Worm (Caenorhabditis elegans) whole organism, young adult: ENCODE results near the gene K11H12.8.

Experiments used
- B0336.3 ChIP-seq: fragments of 200-800 bp; sonication (Bioruptor generic); IDR thresholded peaks from 2 replicates; pipeline ENCODE4 v1.3.6; 2022; ENCODE audit warnings: missing genetic modification characterization, missing compliant biosample characterization
- D2030.7 ChIP-seq: fragments of 200-800 bp; sonication (Bioruptor generic); IDR thresholded peaks from 2 replicates; pipeline ENCODE4 v1.3.6; 2022; ENCODE audit warnings: missing genetic modification reagents, missing genetic modification characterization, missing compliant biosample characterization
- F23B12.7 ChIP-seq: sonication (generic microtip); optimal IDR thresholded peaks from 2 replicates; lab custom pipeline; 2017; ENCODE audit warnings: missing genetic modification characterization, mild to moderate bottlenecking, missing compliant biosample characterization, antibody characterized with exemption, moderate library complexity; ENCODE audit not compliant: insufficient read depth
- F39B2.1 ChIP-seq: fragments of 200-800 bp; sonication (Bioruptor generic); IDR thresholded peaks from 2 replicates; pipeline ENCODE4 v1.3.6; 2022; ENCODE audit warnings: missing genetic modification reagents, missing genetic modification characterization, missing compliant biosample characterization
- F55B11.4 ChIP-seq: sonication (generic microtip); optimal IDR thresholded peaks from 2 replicates; lab custom pipeline; 2016; ENCODE audit warnings: missing compliant biosample characterization, missing genetic modification characterization, borderline replicate concordance; ENCODE audit not compliant: insufficient read depth
- F57A8.1 ChIP-seq: fragments of 200-800 bp; sonication (Bioruptor generic); optimal IDR thresholded peaks from 2 replicates; lab custom pipeline; 2018; ENCODE audit warnings: mild to moderate bottlenecking, missing genetic modification characterization, moderate library complexity, missing compliant biosample characterization
- F57C9.4 ChIP-seq: sonication (generic microtip); optimal IDR thresholded peaks from 2 replicates; lab custom pipeline; 2017; ENCODE audit warnings: mild to moderate bottlenecking, missing genetic modification characterization, missing compliant biosample characterization
- T07F8.4 ChIP-seq: sonication (generic microtip); optimal IDR thresholded peaks from 2 replicates; lab custom pipeline; 2016; ENCODE audit warnings: mild to moderate bottlenecking, missing genetic modification characterization, moderate library complexity, missing compliant biosample characterization
- Y67H2A.10 ChIP-seq: fragments of 200-800 bp; sonication (Bioruptor generic); conservative IDR thresholded peaks from 2 replicates; pipeline ENCODE4 v1.3.6; 2022; ENCODE audit warnings: missing genetic modification reagents, missing genetic modification characterization, missing compliant biosample characterization
- Y79H2A.3 ChIP-seq: fragments of 200-800 bp; sonication (Bioruptor generic); conservative IDR thresholded peaks from 2 replicates; pipeline ENCODE4 v1.3.6; 2022; ENCODE audit warnings: missing genetic modification reagents, missing genetic modification characterization, missing compliant biosample characterization
- ZK185.1 ChIP-seq: sonication (generic microtip); optimal IDR thresholded peaks from 2 replicates; lab custom pipeline; 2016; ENCODE audit warnings: mild to moderate bottlenecking, missing genetic modification characterization, missing compliant biosample characterization; ENCODE audit not compliant: poor library complexity, severe bottlenecking
- aptf-2 ChIP-seq: fragments of 200-800 bp; sonication (Bioruptor generic); conservative IDR thresholded peaks from 2 replicates; pipeline ENCODE4 v1.3.6; 2022; ENCODE audit warnings: missing genetic modification reagents, missing genetic modification characterization, missing compliant biosample characterization
- aptf-3 ChIP-seq: fragments of 200-800 bp; sonication (Bioruptor generic); IDR thresholded peaks from 2 replicates; pipeline ENCODE4 v1.3.6; 2022; ENCODE audit warnings: missing genetic modification characterization, missing compliant biosample characterization
- attf-5 ChIP-seq: fragments of 200-800 bp; sonication (Bioruptor generic); optimal IDR thresholded peaks from 2 replicates; lab custom pipeline; 2018; ENCODE audit warnings: mild to moderate bottlenecking, missing genetic modification characterization, missing compliant biosample characterization
- bed-1 ChIP-seq: fragments of 200-800 bp; sonication (Bioruptor generic); IDR thresholded peaks from 2 replicates; pipeline ENCODE4 v1.3.6; 2022; ENCODE audit warnings: missing genetic modification reagents, missing genetic modification characterization, missing compliant biosample characterization
- ceh-58 ChIP-seq: fragments of 200-800 bp; sonication (Bioruptor generic); IDR thresholded peaks from 2 replicates; pipeline ENCODE4 v1.3.6; 2022; ENCODE audit warnings: missing genetic modification characterization, missing compliant biosample characterization
- ceh-91 ChIP-seq: fragments of 200-800 bp; sonication (Bioruptor generic); IDR thresholded peaks from 2 replicates; pipeline ENCODE4 v1.3.6; 2022; ENCODE audit warnings: missing genetic modification reagents, missing genetic modification characterization, missing compliant biosample characterization
- dox-1 ChIP-seq: fragments of 200-800 bp; sonication (Bioruptor generic); IDR thresholded peaks from 2 replicates; pipeline ENCODE4 v1.3.6; 2022; ENCODE audit warnings: missing genetic modification reagents, missing genetic modification characterization, missing compliant biosample characterization
- efl-1 ChIP-seq: fragments of 150-350 bp; optimal IDR thresholded peaks from 2 replicates; lab custom pipeline; 2014; ENCODE audit warnings: missing biosample characterization, missing genetic modification reagents, missing genetic modification characterization
- egl-44 ChIP-seq: fragments of 200-800 bp; sonication (Bioruptor generic); IDR thresholded peaks from 2 replicates; pipeline ENCODE4 v1.3.6; 2022; ENCODE audit warnings: missing genetic modification reagents, missing genetic modification characterization, missing compliant biosample characterization
- egrh-3 ChIP-seq: fragments of 200-800 bp; sonication (Bioruptor generic); IDR thresholded peaks from 2 replicates; pipeline ENCODE4 v1.3.6; 2022; ENCODE audit warnings: missing genetic modification reagents, missing genetic modification characterization, missing compliant biosample characterization
- hlh-12 ChIP-seq: sonication (generic microtip); optimal IDR thresholded peaks from 2 replicates; lab custom pipeline; 2016; ENCODE audit warnings: missing genetic modification characterization, missing compliant biosample characterization
- lag-1 ChIP-seq: fragments of 200-800 bp; sonication (Bioruptor generic); IDR thresholded peaks from 2 replicates; pipeline ENCODE4 v1.3.6; 2022; ENCODE audit warnings: missing genetic modification reagents, missing genetic modification characterization, missing compliant biosample characterization
- let-607 ChIP-seq, 2 experiments: fragments of 200-800 bp in 1 of 2; sonication (Bioruptor generic) in 1 of 2; sonication (generic microtip) in 1 of 2; optimal IDR thresholded peaks; 2 replicates each; lab custom pipeline; 2016 to 2018; ENCODE audit warnings: mild to moderate bottlenecking in 2 of 2, missing compliant biosample characterization in 2 of 2, missing genetic modification characterization in 2 of 2, moderate library complexity in 2 of 2, missing genotype in 1 of 2
- lin-26 ChIP-seq: fragments of 200-800 bp; sonication (Bioruptor generic); IDR thresholded peaks from 2 replicates; pipeline ENCODE4 v1.3.6; 2022; ENCODE audit warnings: missing genetic modification reagents, missing genetic modification characterization, missing compliant biosample characterization
- lin-35 ChIP-seq, 3 experiments: fragments of 150-350 bp in 2 of 3; sonication (generic microtip) in 1 of 3; optimal IDR thresholded peaks; 2 replicates each; lab custom pipeline; 2014 to 2018; ENCODE audit warnings: missing biosample characterization in 3 of 3, missing genetic modification characterization in 3 of 3, missing genetic modification reagents in 3 of 3
- lin-40 ChIP-seq: sonication (generic microtip); optimal IDR thresholded peaks from 2 replicates; lab custom pipeline; 2016; ENCODE audit warnings: missing genetic modification characterization, mild to moderate bottlenecking, missing compliant biosample characterization, missing genotype, missing genetic modification reagents
- lir-1 ChIP-seq: fragments of 200-800 bp; sonication (Bioruptor generic); conservative IDR thresholded peaks from 2 replicates; pipeline ENCODE4 v1.3.6; 2022; ENCODE audit warnings: missing genetic modification reagents, missing genetic modification characterization, missing compliant biosample characterization
- lsy-27 ChIP-seq: sonication (generic microtip); optimal IDR thresholded peaks from 2 replicates; lab custom pipeline; 2017; ENCODE audit warnings: missing genetic modification characterization, mild to moderate bottlenecking, missing compliant biosample characterization, antibody characterized with exemption, missing genotype, borderline replicate concordance; ENCODE audit not compliant: insufficient read depth
- madf-10 ChIP-seq: sonication (generic microtip); optimal IDR thresholded peaks from 2 replicates; lab custom pipeline; 2016; ENCODE audit warnings: mild to moderate bottlenecking, missing genetic modification characterization, missing compliant biosample characterization
- madf-6 ChIP-seq: fragments of 200-800 bp; sonication (Bioruptor generic); IDR thresholded peaks from 2 replicates; pipeline ENCODE4 v1.3.6; 2022; ENCODE audit warnings: missing genetic modification reagents, missing genetic modification characterization, missing compliant biosample characterization
- mcd-1 ChIP-seq: fragments of 200-800 bp; sonication (Bioruptor generic); IDR thresholded peaks from 2 replicates; pipeline ENCODE4 v1.3.6; 2022; ENCODE audit warnings: missing genetic modification reagents, missing genetic modification characterization, missing compliant biosample characterization
- mes-4 ChIP-seq: sonication (generic microtip); optimal IDR thresholded peaks from 2 replicates; lab custom pipeline; 2016; ENCODE audit warnings: missing genotype, missing genetic modification characterization, missing compliant biosample characterization
- mxl-1 ChIP-seq: sonication (generic microtip); optimal IDR thresholded peaks from 2 replicates; lab custom pipeline; 2016; ENCODE audit warnings: missing genetic modification characterization, missing compliant biosample characterization
- nfya-2 ChIP-seq: fragments of 200-800 bp; sonication (Bioruptor generic); IDR thresholded peaks from 2 replicates; pipeline ENCODE4 v1.3.6; 2022; ENCODE audit warnings: missing genetic modification reagents, missing genetic modification characterization, missing compliant biosample characterization
- rec-8 ChIP-seq, 2 experiments: sonication (generic microtip); optimal IDR thresholded peaks; 2 replicates each; lab custom pipeline; 2016; ENCODE audit warnings: mild to moderate bottlenecking in 2 of 2, missing genetic modification characterization in 2 of 2, missing genetic modification reagents in 2 of 2, missing genotype in 2 of 2, missing biosample characterization in 1 of 2, missing compliant biosample characterization in 1 of 2, moderate library complexity in 1 of 2
- repo-1 ChIP-seq: sonication (generic microtip); optimal IDR thresholded peaks from 2 replicates; lab custom pipeline; 2017; ENCODE audit warnings: mild to moderate bottlenecking, missing genetic modification characterization, missing compliant biosample characterization
- sdz-38 ChIP-seq: sonication (generic microtip); optimal IDR thresholded peaks from 2 replicates; lab custom pipeline; 2016; ENCODE audit warnings: missing genotype, missing genetic modification characterization, missing compliant biosample characterization
- sea-2 ChIP-seq: fragments of 200-800 bp; sonication (Bioruptor generic); IDR thresholded peaks from 2 replicates; pipeline ENCODE4 v1.3.6; 2022; ENCODE audit warnings: missing genetic modification characterization, missing compliant biosample characterization
- snpc-4 ChIP-seq, 5 experiments: fragments of 150-350 bp in 1 of 5; sonication (generic microtip) in 4 of 5; optimal IDR thresholded peaks; 2 replicates each; lab custom pipeline; 2014 to 2018; ENCODE audit warnings: missing genetic modification characterization in 5 of 5, missing biosample characterization in 3 of 5, antibody characterized with exemption in 2 of 5, mild to moderate bottlenecking in 2 of 5, missing compliant biosample characterization in 2 of 5, missing genotype in 2 of 5, moderate library complexity in 2 of 5, missing genetic modification reagents in 1 of 5
- somi-1 ChIP-seq: fragments of 200-800 bp; sonication (Bioruptor generic); optimal IDR thresholded peaks from 2 replicates; lab custom pipeline; 2018; ENCODE audit warnings: mild to moderate bottlenecking, missing genetic modification characterization, missing compliant biosample characterization
- xnd-1 ChIP-seq: sonication (generic microtip); optimal IDR thresholded peaks from 2 replicates; lab custom pipeline; 2016; ENCODE audit warnings: missing genotype, missing genetic modification reagents, missing genetic modification characterization, missing compliant biosample characterization
- ztf-26 ChIP-seq: sonication (generic microtip); optimal IDR thresholded peaks from 2 replicates; lab custom pipeline; 2017; ENCODE audit warnings: missing genetic modification characterization, missing compliant biosample characterization
- ztf-3 ChIP-seq: fragments of 200-800 bp; sonication (Bioruptor generic); optimal IDR thresholded peaks from 2 replicates; lab custom pipeline; 2018; ENCODE audit warnings: mild to moderate bottlenecking, missing genetic modification characterization, missing compliant biosample characterization
- ztf-6 ChIP-seq: fragments of 200-800 bp; sonication (Bioruptor generic); IDR thresholded peaks from 2 replicates; pipeline ENCODE4 v1.3.6; 2022; ENCODE audit warnings: missing genetic modification reagents, missing genetic modification characterization, missing compliant biosample characterization

Gene K11H12.8

ce11 chrIV:654526-655440, at the start of gene K11H12.8, which contains the start of gene rpl-15 (continued):
- peak; percentile 72 for TF ChIP-seq xnd-1 (tag; lab: Kevin White, UChicago)
- TF ChIP-seq sdz-38: no peak
- TF ChIP-seq mes-4 (tag; lab: Kevin White, UChicago): peak; percentile 73
- TF ChIP-seq egrh-3 (GFP tag; lab: Robert Waterston, UW): peak; percentile 92
- TF ChIP-seq dox-1: peak; percentile 100
- peak; percentile 97 for TF ChIP-seq sea-2
- TF ChIP-seq ztf-6: peak; percentile 100
- peak; percentile 93 for TF ChIP-seq F39B2.1 (GFP tag; lab: Robert Waterston, UW)
- TF ChIP-seq lin-26: peak; percentile 96
- peak; percentile 96 for TF ChIP-seq F57A8.1 (GFP tag; lab: Kevin White, UChicago)
- peak; percentile 94 for TF ChIP-seq bed-1
- TF ChIP-seq ztf-3: peak; percentile 96
- peak; percentile 99 for TF ChIP-seq ZK185.1
- TF ChIP-seq lin-40 (tag; lab: Kevin White, UChicago): peak; percentile 99
- TF ChIP-seq madf-6: peak; percentile 98
- TF ChIP-seq rec-8 (tag; optimal IDR thresholded peaks at IDR 0.05; lab: Kevin White, UChicago): peak; percentile 92 to 95
- TF ChIP-seq efl-1: peak; percentile 92
- TF ChIP-seq madf-10 (tag; lab: Kevin White, UChicago): peak; percentile 97
- TF ChIP-seq F57C9.4 (tag; lab: Kevin White, UChicago): peak; percentile 95
- TF ChIP-seq Y67H2A.10 (GFP tag; lab: Robert Waterston, UW): peak; percentile 99
- TF ChIP-seq somi-1 (GFP tag; lab: Kevin White, UChicago): peak; percentile 100
- peak; percentile 99 for TF ChIP-seq Y79H2A.3
- peak; percentile 99 for TF ChIP-seq egl-44
- peak; percentile 64 for TF ChIP-seq mxl-1 (tag; lab: Kevin White, UChicago)
- TF ChIP-seq let-607 (tag; optimal IDR thresholded peaks at IDR 0.05; lab: Kevin White, UChicago): peak; percentile 95 to 97
- peak; percentile 96 for TF ChIP-seq aptf-2 (GFP tag; lab: Robert Waterston, UW)
- peak; percentile 90; the same call in 1 of the 2 replicates for TF ChIP-seq lag-1
- TF ChIP-seq B0336.3: peak; percentile 100
- peak; percentile 98 for TF ChIP-seq ceh-91
- TF ChIP-seq F23B12.7: peak; percentile 99
- TF ChIP-seq aptf-3: peak; percentile 77; the same call in 1 of the 2 replicates
- peak; percentile 95 for TF ChIP-seq snpc-4 (GFP tag; optimal IDR thresholded peaks at IDR 0.05; lab: Kevin White, UChicago)
- TF ChIP-seq snpc-4 (tag; optimal IDR thresholded peaks at IDR 0.05; lab: Kevin White, UChicago): peak; percentile 95 to 97 (median 96)
- peak; percentile 99 for TF ChIP-seq lir-1 (GFP tag; lab: Robert Waterston, UW)
- TF ChIP-seq T07F8.4 (tag; lab: Kevin White, UChicago): peak; percentile 92
- TF ChIP-seq lsy-27 (tag; lab: Kevin White, UChicago): peak; percentile 69
- TF ChIP-seq lin-35 (GFP tag; optimal IDR thresholded peaks at IDR 0.05; lab: Kevin White, UChicago): peak; percentile 1 to 99 (median 93)
- peak; percentile 99 for TF ChIP-seq ztf-26 (tag; lab: Kevin White, UChicago)
- TF ChIP-seq mcd-1: peak; percentile 98
- no peak for TF ChIP-seq F55B11.4 (tag; lab: Kevin White, UChicago)
- peak; percentile 99 for TF ChIP-seq D2030.7 (GFP tag; lab: Robert Waterston, UW)
- TF ChIP-seq nfya-2 (GFP tag; lab: Robert Waterston, UW): peak; percentile 89
- TF ChIP-seq attf-5 (GFP tag; lab: Kevin White, UChicago): peak; percentile 100
- TF ChIP-seq repo-1: peak; percentile 99
- no peak for TF ChIP-seq hlh-12 (tag; lab: Kevin White, UChicago)
- TF ChIP-seq ceh-58 (GFP tag; lab: Robert Waterston, UW): 0 out of 2 replicates have a peak, but pooled peaks have one; percentile 90
